Worm (Caenorhabditis elegans): ENCODE results near the gene F31E8.5.

Gene F31E8.5

DNA sequence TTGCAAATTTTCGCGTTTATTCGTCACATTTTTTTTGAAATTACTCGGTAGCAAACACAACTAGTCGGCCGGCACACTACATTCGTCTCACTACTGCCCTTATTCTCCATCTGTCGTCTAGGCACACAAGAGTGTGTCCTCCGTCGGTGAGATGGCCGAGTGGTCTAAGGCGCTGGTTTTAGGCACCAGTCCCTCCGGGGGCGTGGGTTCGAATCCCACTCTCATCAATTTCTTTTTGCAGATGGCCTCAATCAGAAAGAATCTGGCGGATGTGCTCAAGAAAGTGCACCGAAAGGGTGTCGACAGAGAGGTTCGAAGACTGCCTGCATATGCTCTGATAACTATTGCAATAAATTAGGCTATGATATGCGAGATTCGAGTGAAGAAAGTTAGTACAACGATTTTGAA, 46.0 kb upstream of the F31E8.5 start (continued):
- peak; percentile 16 for TF ChIP-seq attf-5 (GFP tag; optimal IDR thresholded peaks at IDR 0.05)
- no peak for TF ChIP-seq Y53F4B.3 (GFP tag; IDR thresholded peaks at IDR 0.05)
- peak; percentile 40; the same call in 1 of the 2 replicates for TF ChIP-seq ceh-91 (GFP tag; IDR thresholded peaks at IDR 0.05)
- peak; percentile 48 for TF ChIP-seq hrde-1 (tag; optimal IDR thresholded peaks at IDR 0.05; ENCODE audit: borderline replicate concordance)
- TF ChIP-seq ceh-27 (GFP tag; optimal IDR thresholded peaks at IDR 0.05), result peak; percentile 65
- TF ChIP-seq dpff-1 (tag; optimal IDR thresholded peaks at IDR 0.05), result no peak
- no peak for TF ChIP-seq egl-18 (GFP tag; IDR thresholded peaks at IDR 0.05)
- no peak for TF ChIP-seq ztf-3 (GFP tag; optimal IDR thresholded peaks at IDR 0.05)
- peak; percentile 79 for TF ChIP-seq madf-3 (GFP tag; IDR thresholded peaks at IDR 0.05)
- TF ChIP-seq ztf-26 (tag; optimal IDR thresholded peaks at IDR 0.05), result peak; percentile 45
- TF ChIP-seq dox-1 (GFP tag; IDR thresholded peaks at IDR 0.05), result peak; percentile 88
- no peak for TF ChIP-seq ama-1 (optimal IDR thresholded peaks at IDR 0.05)
- TF ChIP-seq ama-1 (GFP tag; optimal IDR thresholded peaks at IDR 0.05), result peak; percentile 33 to 87
- TF ChIP-seq cebp-1 (GFP tag; IDR thresholded peaks at IDR 0.05), result no peak
- TF ChIP-seq cebp-1 (tag; optimal IDR thresholded peaks at IDR 0.05), result peak; percentile 72
- TF ChIP-seq ZK185.1 (tag; optimal IDR thresholded peaks at IDR 0.05; ENCODE audit: poor library complexity, severe bottlenecking), result peak; percentile 82
- peak; percentile 64 for TF ChIP-seq egrh-3 (GFP tag; IDR thresholded peaks at IDR 0.05)
- TF ChIP-seq madf-8 (GFP tag; conservative IDR thresholded peaks at IDR 0.05), result no peak
- no peak for TF ChIP-seq unc-62 (GFP tag; optimal IDR thresholded peaks at IDR 0.05)
- peak; percentile 69 for TF ChIP-seq lin-40 (tag; optimal IDR thresholded peaks at IDR 0.05)
- TF ChIP-seq ccch-3 (GFP tag; optimal IDR thresholded peaks at IDR 0.05), result no peak
- TF ChIP-seq ztf-6 (GFP tag; IDR thresholded peaks at IDR 0.05), result 0 out of 2 replicates have a peak, but pooled peaks have one; percentile 30
- no peak for TF ChIP-seq C06A6.2 (GFP tag; conservative IDR thresholded peaks at IDR 0.05)
- no peak for TF ChIP-seq zim-3 (tag; optimal IDR thresholded peaks at IDR 0.05)
- TF ChIP-seq F49E8.2 (tag; optimal IDR thresholded peaks at IDR 0.05; ENCODE audit: insufficient read depth), result no peak
- no peak for TF ChIP-seq sdz-38 (tag; optimal IDR thresholded peaks at IDR 0.05)
- no peak for TF ChIP-seq B0019.2 (GFP tag; conservative IDR thresholded peaks at IDR 0.05)
- no peak for TF ChIP-seq F39B2.1 (GFP tag; IDR thresholded peaks at IDR 0.05)
- no peak for TF ChIP-seq let-526 (GFP tag; IDR thresholded peaks at IDR 0.05)
- 0 out of 2 replicates have a peak, but pooled peaks have one; percentile 46 for TF ChIP-seq Y67H2A.10 (GFP tag; conservative IDR thresholded peaks at IDR 0.05)
- peak; percentile 54 for TF ChIP-seq somi-1 (GFP tag; optimal IDR thresholded peaks at IDR 0.05)
- TF ChIP-seq Y79H2A.3 (GFP tag; conservative IDR thresholded peaks at IDR 0.05), result 0 out of 2 replicates have a peak, but pooled peaks have one; percentile 25
- TF ChIP-seq ceh-58 (GFP tag; IDR thresholded peaks at IDR 0.05), result no peak
- 0 out of 2 replicates have a peak, but pooled peaks have one; percentile 35 for TF ChIP-seq Y56A3A.18 (GFP tag; IDR thresholded peaks at IDR 0.05)

DNA sequence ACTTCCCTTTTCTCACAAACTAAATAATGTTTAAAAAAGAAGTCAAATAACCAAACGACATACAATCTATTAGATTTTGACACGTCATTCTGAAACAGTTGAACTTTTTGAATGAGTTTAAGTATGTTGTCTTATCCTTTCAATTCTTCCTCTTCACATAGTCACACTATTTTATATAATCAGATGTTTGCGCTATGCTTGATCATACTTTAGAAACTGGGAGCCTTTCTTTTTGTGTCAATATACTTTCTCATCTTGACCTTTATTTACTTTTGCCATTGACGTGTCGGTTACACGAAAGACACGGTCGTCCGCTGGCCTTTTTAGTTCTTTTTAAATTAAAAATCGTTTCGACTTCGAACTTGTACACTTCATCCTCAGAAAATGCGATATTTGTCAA, 44.9 kb upstream of the F31E8.5 start, which contains the start of gene C04A2.15:
Gene C04A2.15 (plus strand): TSS at position 299 of the 400 bp plus-strand sequence.
- no peak for TF ChIP-seq efl-1 (GFP tag; optimal IDR thresholded peaks at IDR 0.05)
- no peak for TF ChIP-seq rcor-1 (GFP tag; IDR thresholded peaks at IDR 0.05)
- TF ChIP-seq C17E4.6 (GFP tag; IDR thresholded peaks at IDR 0.05), result no peak
- TF ChIP-seq hmg-20 (GFP tag; IDR thresholded peaks at IDR 0.05), result no peak
- TF ChIP-seq lag-1 (GFP tag; IDR thresholded peaks at IDR 0.05), result no peak
- TF ChIP-seq B0261.1 (tag; optimal IDR thresholded peaks at IDR 0.05), result no peak
- TF ChIP-seq F39B2.1 (GFP tag; IDR thresholded peaks at IDR 0.05), result no peak
- no peak for TF ChIP-seq sptf-2 (GFP tag; optimal IDR thresholded peaks at IDR 0.05)
- no peak for TF ChIP-seq Y79H2A.3 (GFP tag; conservative IDR thresholded peaks at IDR 0.05)
- no peak for TF ChIP-seq D2030.7 (GFP tag; IDR thresholded peaks at IDR 0.05)
